Worm (Caenorhabditis elegans) whole organism, midembryonic: ENCODE measurements around the gene Y57G7A.11.
"Not testable (repeated sequence)": the region's sequence is repeated elsewhere in the genome, so short reads cannot be mapped to it uniquely, and the experiment has no call there.

ENCODE experiments used
- T22C8.4 ChIP-seq: fragments of 200-800 bp; sonication (Bioruptor generic); IDR thresholded peaks from 2 replicates; pipeline ENCODE4 v1.3.6; 2022; ENCODE audit warnings: missing genetic modification characterization, missing compliant biosample characterization
- cog-1 ChIP-seq: sonication (generic microtip); optimal IDR thresholded peaks from 2 replicates; lab custom pipeline; 2016; ENCODE audit warnings: missing genetic modification characterization, missing compliant biosample characterization
- flt-1 ChIP-seq: fragments of 200-800 bp; sonication (Bioruptor generic); IDR thresholded peaks from 2 replicates; pipeline ENCODE4 v1.3.6; 2022; ENCODE audit warnings: missing genetic modification characterization, missing compliant biosample characterization
- klf-2 ChIP-seq: fragments of 200-800 bp; sonication (Bioruptor generic); conservative IDR thresholded peaks from 2 replicates; pipeline ENCODE4 v1.3.6; 2022; ENCODE audit warnings: missing genetic modification reagents, missing genetic modification characterization, missing compliant biosample characterization
- med-1 ChIP-seq: sonication (generic microtip); optimal IDR thresholded peaks from 2 replicates; lab custom pipeline; 2017; ENCODE audit warnings: missing genetic modification characterization, mild to moderate bottlenecking, missing compliant biosample characterization, antibody characterized with exemption, missing genetic modification reagents; ENCODE audit not compliant: insufficient read depth
- ref-1 ChIP-seq: fragments of 200-800 bp; sonication (Bioruptor generic); conservative IDR thresholded peaks from 2 replicates; pipeline ENCODE4 v1.3.6; 2022; ENCODE audit warnings: missing genetic modification reagents, missing genetic modification characterization, missing compliant biosample characterization
- tab-1 ChIP-seq: fragments of 200-800 bp; sonication (Bioruptor generic); IDR thresholded peaks from 2 replicates; pipeline ENCODE4 v1.3.6; 2022; ENCODE audit warnings: missing genetic modification characterization, missing compliant biosample characterization
- ztf-23 ChIP-seq: fragments of 200-800 bp; sonication (Bioruptor generic); IDR thresholded peaks from 2 replicates; pipeline ENCODE4 v1.3.6; 2022; ENCODE audit warnings: missing genetic modification reagents, missing genetic modification characterization, missing compliant biosample characterization
- ztf-29 ChIP-seq: fragments of 200-800 bp; sonication (Bioruptor generic); IDR thresholded peaks from 2 replicates; pipeline ENCODE4 v1.3.6; 2022; ENCODE audit warnings: missing genetic modification reagents, missing genetic modification characterization, missing compliant biosample characterization

Y57G7A.11 gene

ce11 chrII:1284985-1285384 lies 8.3 kb upstream of the Y57G7A.11 start:
- TF ChIP-seq ztf-23 (no peak), klf-2 (GFP tag; lab: Robert Waterston, UW) (no peak), T22C8.4 (GFP tag; lab: Robert Waterston, UW) (no peak)

ce11 chrII:1278350-1278749 lies 1.7 kb upstream of the Y57G7A.11 start, which contains the start of gene srz-63:
Gene srz-63 (plus strand): TSS chrII:1278650.
- TF ChIP-seq ztf-29; tab-1 (GFP tag; lab: Robert Waterston, UW); cog-1 (tag; lab: Kevin White, UChicago): not testable (repeated sequence)

ce11 chrII:1275439-1275838 lies 1.2 kb downstream of the Y57G7A.11 start, which contains the start of gene Y57G7A.5:
Gene Y57G7A.5 (minus strand): TSS chrII:1275539.
- no peak for TF ChIP-seq klf-2 (GFP tag; lab: Robert Waterston, UW)
- TF ChIP-seq cog-1 (tag; lab: Kevin White, UChicago): no peak
- TF ChIP-seq ztf-29: no peak
- TF ChIP-seq med-1 (GFP tag; lab: Kevin White, UChicago): no peak
- no peak for TF ChIP-seq flt-1 (GFP tag; lab: Robert Waterston, UW)
- no peak for TF ChIP-seq T22C8.4 (GFP tag; lab: Robert Waterston, UW)

- no peak for TF ChIP-seq med-1 (GFP tag; lab: Kevin White, UChicago)
- no peak for TF ChIP-seq ztf-23
- TF ChIP-seq klf-2 (GFP tag; lab: Robert Waterston, UW): no peak
- TF ChIP-seq T22C8.4 (GFP tag; lab: Robert Waterston, UW): no peak
- TF ChIP-seq cog-1 (tag; lab: Kevin White, UChicago): no peak
- no peak for TF ChIP-seq flt-1 (GFP tag; lab: Robert Waterston, UW)
- no peak for TF ChIP-seq ref-1 (GFP tag; lab: Robert Waterston, UW)
These were observed 4.9 kb downstream of the Y57G7A.11 start, which contains the start of gene srw-66 for ce11 chrII:1271814-1272213. Gene srw-66 (minus strand): TSS chrII:1271914.

- TF ChIP-seq klf-2 (GFP tag; lab: Robert Waterston, UW) (no peak), ref-1 (GFP tag; lab: Robert Waterston, UW) (no peak), ztf-29 (no peak), flt-1 (GFP tag; lab: Robert Waterston, UW) (no peak)
These were observed 9.9 kb downstream of the Y57G7A.11 start, which contains the start of gene oac-30 for ce11 chrII:1266790-1267189. Gene oac-30 (minus strand): TSS chrII:1266890.

- no peak for TF ChIP-seq cog-1 (tag; lab: Kevin White, UChicago)
- no peak for TF ChIP-seq ztf-23
- no peak for TF ChIP-seq ref-1 (GFP tag; lab: Robert Waterston, UW)
- TF ChIP-seq klf-2 (GFP tag; lab: Robert Waterston, UW): no peak
- no peak for TF ChIP-seq T22C8.4 (GFP tag; lab: Robert Waterston, UW)
- no peak for TF ChIP-seq flt-1 (GFP tag; lab: Robert Waterston, UW)
- TF ChIP-seq tab-1 (GFP tag; lab: Robert Waterston, UW): no peak
- TF ChIP-seq ztf-29: no peak
- TF ChIP-seq med-1 (GFP tag; lab: Kevin White, UChicago): no peak
These were observed 18.0 kb downstream of the Y57G7A.11 start, which contains the start of gene clpr-2 for ce11 chrII:1258634-1259033. Gene clpr-2 (plus strand): TSS chrII:1258934.

- TF ChIP-seq T22C8.4 (GFP tag; lab: Robert Waterston, UW) (no peak), ztf-29 (no peak), ref-1 (GFP tag; lab: Robert Waterston, UW) (no peak), flt-1 (GFP tag; lab: Robert Waterston, UW) (no peak), med-1 (GFP tag; lab: Kevin White, UChicago) (no peak), cog-1 (tag; lab: Kevin White, UChicago) (no peak), ztf-23 (no peak), tab-1 (GFP tag; lab: Robert Waterston, UW) (no peak), klf-2 (GFP tag; lab: Robert Waterston, UW) (no peak)
These were observed 19.9 kb downstream of the Y57G7A.11 start for ce11 chrII:1256742-1257141.

ce11 chrII:1255637-1256036 lies 21.0 kb downstream of the Y57G7A.11 start, which contains the start of gene clec-119:
Gene clec-119 (plus strand): TSS chrII:1255937.
- TF ChIP-seq ztf-23: no peak
- TF ChIP-seq ztf-29: no peak
- no peak for TF ChIP-seq ref-1 (GFP tag; lab: Robert Waterston, UW)
- no peak for TF ChIP-seq flt-1 (GFP tag; lab: Robert Waterston, UW)
- TF ChIP-seq tab-1 (GFP tag; lab: Robert Waterston, UW): no peak
- TF ChIP-seq klf-2 (GFP tag; lab: Robert Waterston, UW): no peak
- no peak for TF ChIP-seq T22C8.4 (GFP tag; lab: Robert Waterston, UW)
- no peak for TF ChIP-seq cog-1 (tag; lab: Kevin White, UChicago)
- no peak for TF ChIP-seq med-1 (GFP tag; lab: Kevin White, UChicago)

- TF ChIP-seq flt-1 (GFP tag; lab: Robert Waterston, UW): no peak
These were observed 24.4 kb downstream of the Y57G7A.11 start, which contains the start of gene lin-42 for ce11 chrII:1252259-1252658. Gene lin-42 (minus strand): TSS chrII:1252359.

ce11 chrII:1246855-1247259 lies 29.8 kb downstream of the Y57G7A.11 start:
- TF ChIP-seq flt-1 (GFP tag; lab: Robert Waterston, UW) (peak; percentile 76), ref-1 (GFP tag; lab: Robert Waterston, UW) (no peak), ztf-23 (no peak), klf-2 (GFP tag; lab: Robert Waterston, UW) (no peak), ztf-29 (peak; percentile 15; the same call in 1 of the 2 replicates), T22C8.4 (GFP tag; lab: Robert Waterston, UW) (no peak), tab-1 (GFP tag; lab: Robert Waterston, UW) (no peak), cog-1 (tag; lab: Kevin White, UChicago) (peak; percentile 92), med-1 (GFP tag; lab: Kevin White, UChicago) (no peak)
